Worm (Caenorhabditis elegans): ENCODE measurements around the gene phy-4.

DNA sequence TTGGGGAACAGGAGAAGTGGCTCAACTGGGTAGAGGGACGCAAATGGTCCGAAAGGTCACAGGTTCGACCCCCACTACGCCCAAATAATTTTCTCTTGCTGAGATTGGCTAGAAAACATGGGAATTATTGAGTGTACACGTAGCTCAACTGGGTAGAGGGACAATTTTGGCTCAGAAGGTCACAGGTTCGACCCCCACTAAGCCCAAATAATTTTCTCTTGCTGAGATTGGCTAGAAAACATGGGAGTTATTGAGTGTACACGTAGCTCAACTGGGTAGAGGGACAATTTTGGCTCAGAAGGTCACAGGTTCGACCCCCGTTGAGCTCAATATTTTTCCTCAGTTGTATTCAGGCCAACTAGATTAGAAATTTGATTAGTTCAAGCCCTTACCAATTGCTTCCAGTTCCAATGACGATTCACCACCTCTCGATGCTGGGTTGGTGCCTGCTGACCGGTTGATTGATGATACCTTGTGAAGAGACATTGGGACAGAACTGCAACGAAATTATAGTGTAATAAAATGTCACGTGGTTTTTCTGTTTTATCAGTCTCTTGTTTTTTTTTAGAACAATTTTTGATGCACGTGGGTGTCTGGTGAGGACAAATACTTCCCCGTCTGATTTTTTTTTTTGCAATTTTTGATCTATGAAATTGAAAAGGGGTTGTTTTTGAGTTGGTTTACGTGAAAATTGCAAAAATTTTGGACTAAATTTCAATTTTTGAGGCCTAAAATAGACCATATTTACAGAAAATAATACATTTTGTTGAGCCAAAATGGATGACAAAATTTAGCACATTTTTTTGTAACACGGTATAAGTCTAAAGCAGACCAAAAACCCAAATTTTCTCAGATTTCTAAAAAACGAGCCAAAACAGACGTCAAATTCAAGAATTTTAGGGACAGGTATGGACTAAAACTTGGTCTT, 8.2 kb upstream of the phy-4 start:
- TF ChIP-seq nhr-237 (tag; optimal IDR thresholded peaks at IDR 0.05): no peak
- no peak for TF ChIP-seq ama-1 (optimal IDR thresholded peaks at IDR 0.05)
- peak in 1 of 3 experiments; percentile 35 for TF ChIP-seq dpl-1 (GFP tag; optimal IDR thresholded peaks at IDR 0.05)
- no peak for TF ChIP-seq ztf-4 (tag; optimal IDR thresholded peaks at IDR 0.05)
- TF ChIP-seq lsy-2 (tag; optimal IDR thresholded peaks at IDR 0.05): peak in 1 of 2 experiments; percentile 43
- no peak for TF ChIP-seq alr-1 (tag; optimal IDR thresholded peaks at IDR 0.05; ENCODE audit: borderline replicate concordance)
- TF ChIP-seq ceh-82 (tag; optimal IDR thresholded peaks at IDR 0.05): no peak
- TF ChIP-seq nhr-12 (tag; optimal IDR thresholded peaks at IDR 0.05): no peak
- no peak for TF ChIP-seq zip-4 (GFP tag; optimal IDR thresholded peaks at IDR 0.05)

Data from whole organism, L1 larva.